Worm (Caenorhabditis elegans) whole organism, late embryonic: ENCODE measurements around the gene H23N18.5.

Experiments used
- C38D4.7 ChIP-seq: fragments of 200-800 bp; sonication (Bioruptor generic); optimal IDR thresholded peaks from 2 replicates; lab custom pipeline; 2018; ENCODE audit warnings: mild to moderate bottlenecking, missing genetic modification characterization, moderate library complexity, missing compliant biosample characterization
- ama-1 ChIP-seq: fragments of 150-350 bp; optimal IDR thresholded peaks from 2 replicates; lab custom pipeline; 2014
- ceh-22 ChIP-seq: sonication (generic microtip); optimal IDR thresholded peaks from 2 replicates; lab custom pipeline; 2017; ENCODE audit warnings: missing biosample characterization, missing genetic modification characterization
- ceh-30 ChIP-seq: fragments of 150-350 bp; optimal IDR thresholded peaks from 2 replicates; lab custom pipeline; 2014; ENCODE audit warnings: missing biosample characterization, missing genetic modification characterization
- ceh-45 ChIP-seq: fragments of 200-800 bp; sonication (Bioruptor generic); IDR thresholded peaks from 2 replicates; pipeline ENCODE4 v1.3.6; 2022; ENCODE audit warnings: missing genetic modification reagents, missing genetic modification characterization, missing compliant biosample characterization
- dve-1 ChIP-seq: sonication (generic microtip); optimal IDR thresholded peaks from 2 replicates; lab custom pipeline; 2017; ENCODE audit warnings: antibody characterized with exemption, mild to moderate bottlenecking, missing genetic modification characterization, missing compliant biosample characterization
- fkh-10 ChIP-seq: fragments of 150-350 bp; optimal IDR thresholded peaks from 2 replicates; lab custom pipeline; 2014; ENCODE audit warnings: missing biosample characterization, missing genetic modification reagents, missing genetic modification characterization
- hlh-13 ChIP-seq: fragments of 200-800 bp; sonication (Bioruptor generic); optimal IDR thresholded peaks from 2 replicates; lab custom pipeline; 2018; ENCODE audit warnings: mild to moderate bottlenecking, missing genetic modification characterization, missing compliant biosample characterization
- madf-2 ChIP-seq: sonication (generic microtip); optimal IDR thresholded peaks from 2 replicates; lab custom pipeline; 2017; ENCODE audit warnings: missing genetic modification characterization, missing compliant biosample characterization
- pag-3 ChIP-seq: sonication (generic microtip); optimal IDR thresholded peaks from 2 replicates; lab custom pipeline; 2016; ENCODE audit warnings: missing compliant biosample characterization, missing genetic modification characterization, borderline replicate concordance

DNA sequence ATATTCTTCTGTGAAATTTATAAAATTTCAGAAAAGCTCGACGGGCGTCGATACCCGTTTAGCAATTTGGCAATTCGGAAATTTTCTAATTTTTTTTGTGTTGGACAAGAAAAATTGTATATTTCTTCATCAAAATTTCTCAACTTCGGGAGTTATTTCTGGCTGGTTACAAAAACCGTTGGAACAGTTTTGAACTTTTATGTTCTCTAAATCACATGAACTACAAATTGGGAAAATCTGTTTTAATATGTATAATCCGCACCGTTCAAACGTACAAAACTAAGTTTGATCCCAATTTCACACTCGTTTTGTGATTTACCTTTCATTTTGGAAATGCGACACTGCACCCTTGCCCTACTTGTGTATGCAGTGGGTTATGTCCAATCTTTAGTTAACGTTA lies 26.8 kb downstream of the H23N18.5 start, which contains the start of gene T19H12.3:
- TF ChIP-seq pag-3 (tag; lab: Kevin White, UChicago) (no peak), ceh-30 (tag; lab: Kevin White, UChicago) (no peak), C38D4.7 (GFP tag; lab: Kevin White, UChicago) (no peak), fkh-10 (GFP tag; lab: Kevin White, UChicago) (no peak), ceh-22 (tag; lab: Kevin White, UChicago) (no peak), hlh-13 (GFP tag; lab: Kevin White, UChicago) (no peak), dve-1 (tag; lab: Kevin White, UChicago) (no peak), madf-2 (no peak), ceh-45 (GFP tag; lab: Robert Waterston, UW) (no peak), ama-1 (no peak)
